Fruit fly (Drosophila melanogaster): Measurements from ENCODE around the gene CG34174.

The CG34174 gene

DNA sequence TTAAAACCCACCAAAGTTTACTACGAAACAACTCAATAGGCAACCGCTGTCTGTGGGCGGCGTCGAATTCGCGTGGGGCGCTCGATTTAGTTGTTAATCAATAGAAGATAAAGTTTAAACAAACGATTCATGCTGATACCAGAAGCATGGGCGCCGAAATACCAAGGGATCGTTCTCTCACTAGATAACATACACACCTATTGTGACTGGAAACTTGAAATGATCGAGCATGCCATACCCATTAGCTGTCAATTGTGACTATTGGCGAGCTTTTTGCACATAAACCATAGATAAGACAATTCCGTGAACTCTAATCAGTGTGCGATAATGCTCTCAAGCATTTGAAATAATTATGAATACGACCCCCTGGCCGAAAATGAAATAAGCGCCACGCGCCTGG lies 34.7 kb upstream of the CG34174 start (continued):
- TF ChIP-seq ken (GFP tag; IDR thresholded peaks at IDR 0.05) (peak; percentile 69), sisA (GFP tag; IDR thresholded peaks at IDR 0.05) (peak; percentile 81), lov (optimal IDR thresholded peaks at IDR 0.05) (no peak), lov (GFP tag; IDR thresholded peaks at IDR 0.05) (no peak), bigmax (GFP tag; optimal IDR thresholded peaks at IDR 0.05) (no peak), CG11723 (GFP tag; optimal IDR thresholded peaks at IDR 0.05) (peak; percentile 51), chinmo (GFP tag; IDR thresholded peaks at IDR 0.05; ENCODE audit: partially characterized antibody) (no peak; the same call in 3 of the 4 replicates), Gsc (GFP tag; IDR thresholded peaks at IDR 0.05) (no peak), CG13123 (GFP tag; optimal IDR thresholded peaks at IDR 0.05) (peak; percentile 34), YL-1 (GFP tag; optimal IDR thresholded peaks at IDR 0.05) (no peak), CG31365 (tag; optimal IDR thresholded peaks at IDR 0.05) (peak; percentile 45), Rfx (GFP tag; IDR thresholded peaks at IDR 0.05) (peak; percentile 86), slp2 (GFP tag; optimal IDR thresholded peaks at IDR 0.05) (peak; percentile 75), gro (GFP tag; optimal IDR thresholded peaks at IDR 0.05) (peak; percentile 90), inv (GFP tag; IDR thresholded peaks at IDR 0.05; ENCODE audit: partially characterized antibody) (no peak), Oli (tag; optimal IDR thresholded peaks at IDR 0.05) (peak; percentile 84), slou (GFP tag; optimal IDR thresholded peaks at IDR 0.05) (no peak), yki (optimal IDR thresholded peaks at IDR 0.05) (no peak), tup (GFP tag; optimal IDR thresholded peaks at IDR 0.05) (peak; percentile 52), onecut (GFP tag; IDR thresholded peaks at IDR 0.05) (peak; percentile 30; the same call in 1 of the 2 replicates), dysf (GFP tag; IDR thresholded peaks at IDR 0.05) (peak; percentile 86), CG13624 (GFP tag; optimal IDR thresholded peaks at IDR 0.05) (peak; percentile 56), tll (GFP tag; optimal IDR thresholded peaks at IDR 0.05) (no peak), D (optimal IDR thresholded peaks at IDR 0.05) (no peak), D (GFP tag; optimal IDR thresholded peaks at IDR 0.05) (no peak), CG6272 (GFP tag; IDR thresholded peaks at IDR 0.05) (peak; percentile 72), schlank (tag; optimal IDR thresholded peaks at IDR 0.05) (peak; percentile 48), CG7786 (GFP tag; optimal IDR thresholded peaks at IDR 0.05) (peak; percentile 78), CG13287 (GFP tag; IDR thresholded peaks at IDR 0.05; ENCODE audit: partially characterized antibody) (no peak; the same call in 1 of the 2 replicates), CrebB (tag; optimal IDR thresholded peaks at IDR 0.05) (peak; percentile 75), CG10654 (GFP tag; optimal IDR thresholded peaks at IDR 0.05) (peak; percentile 51), CG18619 (GFP tag; optimal IDR thresholded peaks at IDR 0.05) (peak; percentile 75), Nf-YB (GFP tag; optimal IDR thresholded peaks at IDR 0.05) (peak; percentile 46), CkIIα-i1 (GFP tag; IDR thresholded peaks at IDR 0.05) (no peak), NFAT (GFP tag; IDR thresholded peaks at IDR 0.05) (peak; percentile 34; the same call in 1 of the 2 replicates), CG10543 (GFP tag; optimal IDR thresholded peaks at IDR 0.05) (peak; percentile 29), trh (GFP tag; optimal IDR thresholded peaks at IDR 0.05) (peak; percentile 54), CG15479 (GFP tag; optimal IDR thresholded peaks at IDR 0.05) (no peak), HHEX (GFP tag; optimal IDR thresholded peaks at IDR 0.05) (peak; percentile 78), fru (optimal IDR thresholded peaks at IDR 0.05) (no peak), CG31441 (GFP tag; IDR thresholded peaks at IDR 0.05) (no peak; the same call in 1 of the 2 replicates), prd (optimal IDR thresholded peaks at IDR 0.05) (no peak), prd (GFP tag; IDR thresholded peaks at IDR 0.05) (peak; percentile 81), Neu2 (GFP tag; optimal IDR thresholded peaks at IDR 0.05; ENCODE audit: borderline replicate concordance) (no peak), CG8281 (tag; optimal IDR thresholded peaks at IDR 0.05) (peak; percentile 45), vvl (GFP tag; IDR thresholded peaks at IDR 0.05) (peak; percentile 66; the same call in 1 of the 2 replicates), MTF-1 (GFP tag; optimal IDR thresholded peaks at IDR 0.05; ENCODE audit: borderline replicate concordance) (no peak), sens (GFP tag) (peak; percentile 87), emc (GFP tag; optimal IDR thresholded peaks at IDR 0.05) (peak; percentile 67), CG2120 (GFP tag; optimal IDR thresholded peaks at IDR 0.05) (peak; percentile 91), CG6813 (GFP tag; optimal IDR thresholded peaks at IDR 0.05) (peak; percentile 54), Sox100B (GFP tag; optimal IDR thresholded peaks at IDR 0.05) (peak; percentile 50)

Measured in whole organism, embryonic.